Worm (Caenorhabditis elegans): ENCODE data around the gene T05C12.9.

- TF ChIP-seq flt-1 (GFP tag; IDR thresholded peaks at IDR 0.05), result no peak
- TF ChIP-seq T22C8.4 (GFP tag; IDR thresholded peaks at IDR 0.05), result no peak
- no peak for TF ChIP-seq med-1 (GFP tag; optimal IDR thresholded peaks at IDR 0.05; ENCODE audit: insufficient read depth)
- no peak for TF ChIP-seq ztf-23 (GFP tag; IDR thresholded peaks at IDR 0.05)
- TF ChIP-seq ref-1 (GFP tag; conservative IDR thresholded peaks at IDR 0.05), result no peak
- TF ChIP-seq klf-2 (GFP tag; conservative IDR thresholded peaks at IDR 0.05), result no peak
These were observed 19.7 kb upstream of the T05C12.9 start, which contains the start of gene twk-3 for ce11 chrII:8212680-8213079.

Measured in whole organism, midembryonic.